Worm (Caenorhabditis elegans) whole organism, young adult: ENCODE data around the gene srab-11.

Source experiments
- D2030.7 ChIP-seq: fragments of 200-800 bp; sonication (Bioruptor generic); IDR thresholded peaks from 2 replicates; pipeline ENCODE4 v1.3.6; 2022; ENCODE audit warnings: missing genetic modification reagents, missing genetic modification characterization, missing compliant biosample characterization
- K12H6.12 ChIP-seq: fragments of 200-800 bp; sonication (Bioruptor generic); optimal IDR thresholded peaks from 2 replicates; lab custom pipeline; 2018; ENCODE audit warnings: mild to moderate bottlenecking, missing genetic modification characterization, missing compliant biosample characterization
- egl-18 ChIP-seq: fragments of 200-800 bp; sonication (Bioruptor generic); IDR thresholded peaks from 2 replicates; pipeline ENCODE4 v1.3.6; 2022; ENCODE audit warnings: missing genetic modification reagents, missing genetic modification characterization, missing compliant biosample characterization
- ekl-4 ChIP-seq: fragments of 200-800 bp; sonication (Bioruptor generic); IDR thresholded peaks from 2 replicates; pipeline ENCODE4 v1.3.6; 2022; ENCODE audit warnings: missing genetic modification reagents, missing genetic modification characterization, missing compliant biosample characterization
- madf-8 ChIP-seq: fragments of 200-800 bp; sonication (Bioruptor generic); conservative IDR thresholded peaks from 2 replicates; pipeline ENCODE4 v1.3.6; 2022; ENCODE audit warnings: missing genetic modification reagents, missing genetic modification characterization, missing compliant biosample characterization
- snpc-1.1 ChIP-seq: sonication (generic microtip); optimal IDR thresholded peaks from 2 replicates; lab custom pipeline; 2017; ENCODE audit warnings: missing genetic modification characterization, mild to moderate bottlenecking, missing compliant biosample characterization, antibody characterized with exemption, moderate library complexity, missing genotype, missing genetic modification reagents; ENCODE audit not compliant: insufficient read depth
- xnd-1 ChIP-seq: sonication (generic microtip); optimal IDR thresholded peaks from 2 replicates; lab custom pipeline; 2016; ENCODE audit warnings: missing genotype, missing genetic modification reagents, missing genetic modification characterization, missing compliant biosample characterization
- zim-3 ChIP-seq: sonication (generic microtip); optimal IDR thresholded peaks from 2 replicates; lab custom pipeline; 2017; ENCODE audit warnings: mild to moderate bottlenecking, missing genetic modification characterization, moderate library complexity, missing compliant biosample characterization
- ztf-25 ChIP-seq: fragments of 200-800 bp; sonication (Bioruptor generic); IDR thresholded peaks from 2 replicates; pipeline ENCODE4 v1.3.6; 2022; ENCODE audit warnings: missing genetic modification reagents, missing genetic modification characterization, missing compliant biosample characterization

ce11 chrV:3141190-3141589 lies 5.6 kb downstream of the srab-11 start, which contains the start of gene srab-9:
- TF ChIP-seq zim-3 (tag; lab: Kevin White, UChicago) = no peak
- no peak for TF ChIP-seq madf-8 (GFP tag; lab: Robert Waterston, UW)
- TF ChIP-seq snpc-1.1 (tag; lab: Kevin White, UChicago) = no peak
- TF ChIP-seq ztf-25 (GFP tag; lab: Robert Waterston, UW) = no peak
- no peak for TF ChIP-seq K12H6.12 (tag; lab: Kevin White, UChicago)
- no peak for TF ChIP-seq xnd-1 (tag; lab: Kevin White, UChicago)
- no peak for TF ChIP-seq egl-18 (GFP tag; lab: Robert Waterston, UW)
- no peak for TF ChIP-seq D2030.7
- no peak for TF ChIP-seq ekl-4 (GFP tag; lab: Robert Waterston, UW)
